Worm (Caenorhabditis elegans) whole organism, early embryonic: ENCODE data around the gene srh-251.

Experiments
- B0310.2 ChIP-seq: sonication (generic microtip); optimal IDR thresholded peaks from 2 replicates; lab custom pipeline; 2016; ENCODE audit warnings: mild to moderate bottlenecking, missing genetic modification characterization, missing compliant biosample characterization
- F13C5.2 ChIP-seq: sonication (generic microtip); optimal IDR thresholded peaks from 2 replicates; lab custom pipeline; 2017; ENCODE audit warnings: mild to moderate bottlenecking, missing genetic modification characterization, inconsistent platforms, missing compliant biosample characterization
- aly-1 ChIP-seq: sonication (generic microtip); optimal IDR thresholded peaks from 2 replicates; lab custom pipeline; 2016; ENCODE audit warnings: missing genetic modification characterization, missing compliant biosample characterization
- ama-1 ChIP-seq: fragments of 150-350 bp; optimal IDR thresholded peaks from 2 replicates; lab custom pipeline; 2014
- ceh-13 ChIP-seq: fragments of 200-800 bp; sonication (Bioruptor generic); optimal IDR thresholded peaks from 2 replicates; lab custom pipeline; 2018; ENCODE audit warnings: mild to moderate bottlenecking, missing genetic modification characterization, missing compliant biosample characterization
- ceh-36 ChIP-seq: sonication (generic microtip); optimal IDR thresholded peaks from 2 replicates; lab custom pipeline; 2016; ENCODE audit warnings: missing genetic modification characterization, inconsistent platforms, missing compliant biosample characterization
- ets-7 ChIP-seq: sonication (generic microtip); optimal IDR thresholded peaks from 2 replicates; lab custom pipeline; 2016; ENCODE audit warnings: missing genotype, missing genetic modification characterization, missing compliant biosample characterization
- flt-1 ChIP-seq: fragments of 200-800 bp; sonication (Bioruptor generic); IDR thresholded peaks from 2 replicates; pipeline ENCODE4 v1.3.6; 2022; ENCODE audit warnings: missing genetic modification characterization, missing compliant biosample characterization
- hmbx-1 ChIP-seq: sonication (generic microtip); optimal IDR thresholded peaks from 2 replicates; lab custom pipeline; 2016; ENCODE audit warnings: mild to moderate bottlenecking, missing genetic modification characterization, missing compliant biosample characterization
- hmg-4 ChIP-seq: fragments of 200-800 bp; sonication (Bioruptor generic); optimal IDR thresholded peaks from 2 replicates; lab custom pipeline; 2018; ENCODE audit warnings: mild to moderate bottlenecking, missing genetic modification characterization, missing compliant biosample characterization
- hnd-1 ChIP-seq: sonication (generic microtip); optimal IDR thresholded peaks from 2 replicates; lab custom pipeline; 2016; ENCODE audit warnings: missing genetic modification characterization, missing compliant biosample characterization
- pes-1 ChIP-seq: fragments of 200-800 bp; sonication (Bioruptor generic); IDR thresholded peaks from 2 replicates; pipeline ENCODE4 v1.3.6; 2022; ENCODE audit warnings: missing genetic modification reagents, missing genetic modification characterization, missing compliant biosample characterization
- scrt-1 ChIP-seq: fragments of 200-800 bp; sonication (Bioruptor generic); IDR thresholded peaks from 2 replicates; pipeline ENCODE4 v1.3.6; 2022; ENCODE audit warnings: missing genetic modification characterization, missing compliant biosample characterization
- sea-1 ChIP-seq: fragments of 200-800 bp; sonication (Bioruptor generic); conservative IDR thresholded peaks from 2 replicates; pipeline ENCODE4 v1.3.6; 2022; ENCODE audit warnings: missing genetic modification characterization, missing compliant biosample characterization
- tbx-11 ChIP-seq: fragments of 200-800 bp; sonication (Bioruptor generic); IDR thresholded peaks from 2 replicates; pipeline ENCODE4 v1.3.6; 2022; ENCODE audit warnings: missing genetic modification characterization, missing compliant biosample characterization
- tbx-37 ChIP-seq: fragments of 200-800 bp; sonication (Bioruptor generic); conservative IDR thresholded peaks from 2 replicates; pipeline ENCODE4 v1.3.6; 2022; ENCODE audit warnings: missing genetic modification reagents, missing genetic modification characterization, missing compliant biosample characterization
- tra-4 ChIP-seq: sonication (generic microtip); optimal IDR thresholded peaks from 2 replicates; lab custom pipeline; 2017; ENCODE audit warnings: missing genetic modification characterization, missing compliant biosample characterization

The srh-251 gene

DNA sequence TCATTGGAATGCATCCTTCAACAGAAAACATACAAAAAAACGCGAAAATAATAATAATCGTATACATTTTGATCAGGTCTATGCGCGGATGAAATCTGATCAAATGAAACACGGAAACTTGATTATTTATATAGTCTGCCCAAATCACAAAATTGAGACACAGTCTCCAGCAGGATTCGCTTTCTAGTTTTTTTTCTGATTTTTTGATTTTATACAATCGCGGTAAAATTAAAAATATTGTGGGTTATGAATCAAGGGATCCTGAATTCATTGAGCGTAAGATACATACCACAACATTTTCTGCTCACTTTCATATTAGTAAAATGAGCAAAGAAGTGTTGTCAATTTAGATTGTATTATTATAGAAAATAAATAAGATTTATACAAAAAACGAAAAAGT, 30.7 kb downstream of the srh-251 start, which contains the start of gene clec-230:
Gene clec-230, minus strand, starts transcription at position 101 of the 400 bp plus-strand sequence.
- TF ChIP-seq ama-1 (lab: Kevin White, UChicago): no peak

DNA sequence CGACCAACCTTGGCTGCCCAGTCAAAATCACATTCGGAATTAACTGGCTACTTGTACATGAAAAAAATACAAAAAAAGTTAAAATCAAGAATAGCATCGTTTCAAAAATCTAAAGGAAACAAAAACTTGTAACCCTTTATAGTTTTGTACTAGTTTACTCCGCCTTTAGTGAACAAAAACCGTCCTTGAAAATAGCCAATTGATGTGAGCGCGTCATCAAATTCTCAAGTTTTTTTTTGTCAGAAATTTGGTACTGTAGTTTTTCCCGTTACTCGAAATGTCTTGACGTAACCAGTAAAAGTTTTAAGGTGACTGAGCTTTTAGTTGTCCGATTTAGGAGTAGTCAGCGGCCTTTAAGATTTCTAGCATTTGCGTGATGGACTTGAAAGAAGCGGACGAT, 32.4 kb downstream of the srh-251 start, which contains the start of gene C29F3.3:
Gene C29F3.3, minus strand, starts transcription at position 101 of the 400 bp plus-strand sequence.
- no peak for TF ChIP-seq flt-1 (GFP tag; lab: Robert Waterston, UW)
- no peak for TF ChIP-seq scrt-1 (GFP tag; lab: Robert Waterston, UW)

ce11 chrV:15344481-15344880, 35.2 kb downstream of the srh-251 start, which contains the start of gene wrt-8:
Gene wrt-8, minus strand, starts transcription at chrV:15344581.
- TF ChIP-seq ceh-13 (GFP tag; lab: Kevin White, UChicago) (no peak), flt-1 (GFP tag; lab: Robert Waterston, UW) (no peak)

- TF ChIP-seq hmbx-1 (no peak), tra-4 (tag; lab: Kevin White, UChicago) (no peak), hmg-4 (GFP tag; lab: Kevin White, UChicago) (no peak), scrt-1 (GFP tag; lab: Robert Waterston, UW) (no peak), ama-1 (lab: Kevin White, UChicago) (no peak), pes-1 (no peak), F13C5.2 (no peak), ets-7 (tag; lab: Kevin White, UChicago) (no peak), aly-1 (no peak), sea-1 (GFP tag; lab: Robert Waterston, UW) (no peak), tbx-37 (GFP tag; lab: Robert Waterston, UW) (no peak), flt-1 (GFP tag; lab: Robert Waterston, UW) (no peak), B0310.2 (tag; lab: Kevin White, UChicago) (no peak), tbx-11 (GFP tag; lab: Robert Waterston, UW) (no peak), ceh-36 (tag; lab: Kevin White, UChicago) (no peak), hnd-1 (tag; lab: Kevin White, UChicago) (no peak), ceh-13 (GFP tag; lab: Kevin White, UChicago) (no peak)
Observed at ce11 chrV:15341404-15341803, 38.3 kb downstream of the srh-251 start, which contains the start of gene clec-229. Gene clec-229, minus strand, starts transcription at chrV:15341504.

DNA sequence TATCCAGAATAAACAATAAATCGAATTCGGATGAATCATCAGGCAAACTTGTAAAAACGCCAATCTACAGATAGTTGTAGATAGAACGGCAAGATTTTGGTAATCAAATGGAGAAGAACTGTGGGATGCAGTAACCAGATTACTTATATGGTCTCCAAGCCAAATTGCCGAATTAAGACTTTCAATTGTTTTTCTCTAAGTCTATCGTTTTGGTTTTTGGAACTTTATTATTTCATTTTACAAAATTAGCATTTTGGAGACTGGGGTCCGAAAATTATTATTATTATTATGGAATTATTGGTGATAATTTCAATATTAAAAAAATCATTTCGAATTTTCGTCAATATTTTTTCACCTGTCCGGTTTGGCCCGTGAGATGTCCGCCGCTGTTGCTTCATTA, 40.4 kb downstream of the srh-251 start, which contains the start of gene clec-228:
Gene clec-228, minus strand, starts transcription at position 101 of the 400 bp plus-strand sequence.
- TF ChIP-seq scrt-1 (GFP tag; lab: Robert Waterston, UW) (no peak), hnd-1 (tag; lab: Kevin White, UChicago) (no peak), sea-1 (GFP tag; lab: Robert Waterston, UW) (no peak), ets-7 (tag; lab: Kevin White, UChicago) (no peak), pes-1 (no peak), tra-4 (tag; lab: Kevin White, UChicago) (no peak), ama-1 (lab: Kevin White, UChicago) (no peak), tbx-11 (GFP tag; lab: Robert Waterston, UW) (no peak), tbx-37 (GFP tag; lab: Robert Waterston, UW) (no peak), ceh-13 (GFP tag; lab: Kevin White, UChicago) (no peak), flt-1 (GFP tag; lab: Robert Waterston, UW) (no peak), ceh-36 (tag; lab: Kevin White, UChicago) (no peak), hmg-4 (GFP tag; lab: Kevin White, UChicago) (no peak), hmbx-1 (no peak), B0310.2 (tag; lab: Kevin White, UChicago) (no peak)

DNA sequence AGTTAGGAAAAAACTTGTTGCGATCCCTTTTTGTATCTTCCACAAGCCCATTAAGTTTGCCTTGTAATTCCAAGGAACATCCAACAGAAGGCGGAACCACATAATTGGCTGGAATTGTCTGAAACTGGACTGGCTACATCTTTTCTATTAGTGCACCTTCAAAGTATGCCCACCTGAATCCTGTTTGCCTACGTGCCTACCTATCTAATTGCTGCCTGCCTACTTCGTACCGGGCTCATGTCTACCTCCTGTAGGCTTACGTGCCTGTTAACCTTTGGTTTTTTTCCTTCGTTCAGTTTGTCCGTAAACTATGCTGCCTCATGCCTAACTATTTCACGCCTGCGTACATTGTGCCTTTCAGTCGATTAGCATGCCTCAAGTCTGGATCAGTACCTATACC, 42.3 kb downstream of the srh-251 start, which contains the start of gene wrt-7:
Gene wrt-7, minus strand, starts transcription at position 101 of the 400 bp plus-strand sequence.
- TF ChIP-seq pes-1: no peak
- no peak for TF ChIP-seq F13C5.2
- no peak for TF ChIP-seq tbx-11 (GFP tag; lab: Robert Waterston, UW)
- no peak for TF ChIP-seq hnd-1 (tag; lab: Kevin White, UChicago)
- no peak for TF ChIP-seq sea-1 (GFP tag; lab: Robert Waterston, UW)
- no peak for TF ChIP-seq aly-1
- no peak for TF ChIP-seq scrt-1 (GFP tag; lab: Robert Waterston, UW)
- TF ChIP-seq ets-7 (tag; lab: Kevin White, UChicago): no peak
- no peak for TF ChIP-seq hmg-4 (GFP tag; lab: Kevin White, UChicago)
- no peak for TF ChIP-seq ama-1 (lab: Kevin White, UChicago)
- no peak for TF ChIP-seq B0310.2 (tag; lab: Kevin White, UChicago)
- TF ChIP-seq flt-1 (GFP tag; lab: Robert Waterston, UW): no peak
- no peak for TF ChIP-seq tbx-37 (GFP tag; lab: Robert Waterston, UW)
- no peak for TF ChIP-seq ceh-36 (tag; lab: Kevin White, UChicago)
- no peak for TF ChIP-seq tra-4 (tag; lab: Kevin White, UChicago)
- no peak for TF ChIP-seq hmbx-1
- no peak for TF ChIP-seq ceh-13 (GFP tag; lab: Kevin White, UChicago)

DNA sequence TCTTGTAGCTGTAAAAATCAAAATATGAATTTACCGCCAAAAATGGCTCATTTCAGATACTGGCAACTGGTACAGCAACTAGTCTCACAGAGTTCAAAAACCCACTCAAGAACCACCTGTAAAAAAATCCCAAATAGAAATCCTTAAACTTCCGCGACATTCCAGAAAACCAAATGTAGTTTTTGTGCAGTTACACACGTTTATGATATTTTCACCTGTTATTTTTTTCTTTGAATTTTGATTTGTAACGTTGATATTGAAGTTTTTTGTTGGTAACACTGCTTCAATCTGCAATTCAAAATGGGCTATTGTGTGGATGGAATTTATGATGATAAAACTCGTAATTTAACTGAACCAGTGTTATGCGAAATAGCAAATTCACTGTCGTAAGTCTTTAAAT, 46.9 kb downstream of the srh-251 start, which contains the start of gene srw-113:
Gene srw-113, plus strand, starts transcription at position 301 of the 400 bp plus-strand sequence.
- TF ChIP-seq F13C5.2 (no peak), scrt-1 (GFP tag; lab: Robert Waterston, UW) (no peak), pes-1 (no peak), hmg-4 (GFP tag; lab: Kevin White, UChicago) (no peak), B0310.2 (tag; lab: Kevin White, UChicago) (no peak), ama-1 (lab: Kevin White, UChicago) (no peak), sea-1 (GFP tag; lab: Robert Waterston, UW) (no peak), flt-1 (GFP tag; lab: Robert Waterston, UW) (no peak), ceh-36 (tag; lab: Kevin White, UChicago) (no peak), hnd-1 (tag; lab: Kevin White, UChicago) (no peak)
